Fruit fly (Drosophila melanogaster) whole organism, adult: Measurements from ENCODE around the gene CG31347.

Experiments
- CG12768 ChIP-seq: fragments of 200-800 bp; sonication (Bioruptor generic); optimal IDR thresholded peaks from 2 replicates; lab custom pipeline; 2017; ENCODE audit warnings: missing biosample characterization, missing genetic modification characterization, mild to moderate bottlenecking, moderate library complexity, missing genetic modification reagents
- CG14711 ChIP-seq: fragments of 200-800 bp; sonication (Bioruptor generic); optimal IDR thresholded peaks from 2 replicates; lab custom pipeline; 2018; ENCODE audit warnings: missing biosample characterization, mild to moderate bottlenecking, missing genetic modification characterization, moderate library complexity
- CG1620 ChIP-seq: fragments of 200-800 bp; sonication (Bioruptor generic); optimal IDR thresholded peaks from 2 replicates; lab custom pipeline; 2016; ENCODE audit warnings: missing biosample characterization, missing genetic modification characterization
- CG33017 ChIP-seq: fragments of 200-800 bp; sonication (Bioruptor generic); optimal IDR thresholded peaks from 2 replicates; lab custom pipeline; 2018; ENCODE audit warnings: missing biosample characterization, mild to moderate bottlenecking, missing genetic modification characterization, moderate library complexity
- CG7101 ChIP-seq: fragments of 200-800 bp; sonication (Bioruptor generic); optimal IDR thresholded peaks from 2 replicates; lab custom pipeline; 2018; ENCODE audit warnings: missing biosample characterization, mild to moderate bottlenecking, missing genetic modification characterization, moderate library complexity
- Clk ChIP-seq: fragments of 200-800 bp; sonication (Bioruptor generic); optimal IDR thresholded peaks from 2 replicates; lab custom pipeline; 2017; ENCODE audit warnings: missing biosample characterization, missing genetic modification characterization
- Crg-1 ChIP-seq: fragments of 200-800 bp; sonication (Bioruptor generic); optimal IDR thresholded peaks from 2 replicates; lab custom pipeline; 2016; ENCODE audit warnings: missing biosample characterization, missing genetic modification characterization
- bab1 ChIP-seq: fragments of 200-800 bp; sonication (Bioruptor generic); optimal IDR thresholded peaks from 3 replicates; lab custom pipeline; 2019; ENCODE audit warnings: missing biosample characterization, mild to moderate bottlenecking, missing genetic modification characterization, moderate library complexity
- cic ChIP-seq: fragments of 200-800 bp; sonication (Bioruptor generic); optimal IDR thresholded peaks from 2 replicates; lab custom pipeline; 2017; ENCODE audit warnings: missing biosample characterization, mild to moderate bottlenecking, missing genetic modification characterization, moderate library complexity
- cnc ChIP-seq, 2 experiments: fragments of >200 bp; optimal IDR thresholded peaks; 2 replicates each; lab custom pipeline; 2017
- kay ChIP-seq: fragments of 200-800 bp; sonication (Bioruptor generic); peaks from one replicate; lab custom pipeline; 2016; ENCODE audit warnings: missing biosample characterization, missing genetic modification characterization, borderline replicate concordance
- pad ChIP-seq: fragments of 200-800 bp; sonication (Bioruptor generic); optimal IDR thresholded peaks from 3 replicates; lab custom pipeline; 2017; ENCODE audit warnings: missing biosample characterization, missing genetic modification characterization, mild to moderate bottlenecking, moderate library complexity, missing genetic modification reagents
- tj ChIP-seq: fragments of 200-800 bp; sonication (Bioruptor generic); optimal IDR thresholded peaks from 3 replicates; lab custom pipeline; 2017; ENCODE audit warnings: missing biosample characterization, mild to moderate bottlenecking, missing genetic modification characterization, moderate library complexity
- toe ChIP-seq: fragments of 200-800 bp; sonication (Bioruptor generic); optimal IDR thresholded peaks from 2 replicates; lab custom pipeline; 2016; ENCODE audit warnings: missing biosample characterization, missing genetic modification characterization

dm6 chr3R:12644621-12645310, 47.6 kb downstream of the CG31347 start:
- TF ChIP-seq pad (GFP tag; lab: Kevin White, UChicago) (no peak), bab1 (GFP tag; lab: Kevin White, UChicago) (no peak), tj (GFP tag; lab: Kevin White, UChicago) (no peak), CG1620 (GFP tag; lab: Kevin White, UChicago) (no peak), CG14711 (no peak), Crg-1 (GFP tag; lab: Kevin White, UChicago) (no peak), Clk (GFP tag; lab: Kevin White, UChicago) (no peak), CG7101 (tag; lab: Kevin White, UChicago) (no peak), kay (no peak), toe (GFP tag; lab: Kevin White, UChicago) (no peak), cic (GFP tag; lab: Kevin White, UChicago) (no peak), CG12768 (GFP tag; lab: Kevin White, UChicago) (no peak), cnc (optimal IDR thresholded peaks at IDR 0.05; lab: Kevin White, UChicago) (no peak), CG33017 (no peak)
